Worm (Caenorhabditis elegans) whole organism, mixed stage, embryonic: Measurements from ENCODE around the gene sri-62.

Experiments
- ceh-43 ChIP-seq: fragments of 200-800 bp; sonication (Bioruptor generic); optimal IDR thresholded peaks from 2 replicates; lab custom pipeline; 2018; ENCODE audit warnings: mild to moderate bottlenecking, missing genetic modification characterization, moderate library complexity, missing compliant biosample characterization
- nhr-237 ChIP-seq: fragments of 150-350 bp; optimal IDR thresholded peaks from 2 replicates; lab custom pipeline; 2014; ENCODE audit warnings: missing biosample characterization, missing genetic modification characterization

ce11 chrII:2684208-2684607 is 14.1 kb downstream of the sri-62 start, which contains the start of gene ceh-87:
- TF ChIP-seq ceh-43 (GFP tag; lab: Kevin White, UChicago) (no peak), nhr-237 (tag; lab: Kevin White, UChicago) (no peak)
